Worm (Caenorhabditis elegans) whole organism, midembryonic: ENCODE data around the gene C06B3.7.

Experiments
- T22C8.4 ChIP-seq: fragments of 200-800 bp; sonication (Bioruptor generic); IDR thresholded peaks from 2 replicates; pipeline ENCODE4 v1.3.6; 2022; ENCODE audit warnings: missing genetic modification characterization, missing compliant biosample characterization
- cog-1 ChIP-seq: sonication (generic microtip); optimal IDR thresholded peaks from 2 replicates; lab custom pipeline; 2016; ENCODE audit warnings: missing genetic modification characterization, missing compliant biosample characterization
- flt-1 ChIP-seq: fragments of 200-800 bp; sonication (Bioruptor generic); IDR thresholded peaks from 2 replicates; pipeline ENCODE4 v1.3.6; 2022; ENCODE audit warnings: missing genetic modification characterization, missing compliant biosample characterization
- klf-2 ChIP-seq: fragments of 200-800 bp; sonication (Bioruptor generic); conservative IDR thresholded peaks from 2 replicates; pipeline ENCODE4 v1.3.6; 2022; ENCODE audit warnings: missing genetic modification reagents, missing genetic modification characterization, missing compliant biosample characterization
- med-1 ChIP-seq: sonication (generic microtip); optimal IDR thresholded peaks from 2 replicates; lab custom pipeline; 2017; ENCODE audit warnings: missing genetic modification characterization, mild to moderate bottlenecking, missing compliant biosample characterization, antibody characterized with exemption, missing genetic modification reagents; ENCODE audit not compliant: insufficient read depth
- ref-1 ChIP-seq: fragments of 200-800 bp; sonication (Bioruptor generic); conservative IDR thresholded peaks from 2 replicates; pipeline ENCODE4 v1.3.6; 2022; ENCODE audit warnings: missing genetic modification reagents, missing genetic modification characterization, missing compliant biosample characterization
- tab-1 ChIP-seq: fragments of 200-800 bp; sonication (Bioruptor generic); IDR thresholded peaks from 2 replicates; pipeline ENCODE4 v1.3.6; 2022; ENCODE audit warnings: missing genetic modification characterization, missing compliant biosample characterization
- ztf-23 ChIP-seq: fragments of 200-800 bp; sonication (Bioruptor generic); IDR thresholded peaks from 2 replicates; pipeline ENCODE4 v1.3.6; 2022; ENCODE audit warnings: missing genetic modification reagents, missing genetic modification characterization, missing compliant biosample characterization
- ztf-29 ChIP-seq: fragments of 200-800 bp; sonication (Bioruptor generic); IDR thresholded peaks from 2 replicates; pipeline ENCODE4 v1.3.6; 2022; ENCODE audit warnings: missing genetic modification reagents, missing genetic modification characterization, missing compliant biosample characterization

Gene C06B3.7

ce11 chrV:13946385-13947019 lies 37.0 kb downstream of the C06B3.7 start, which contains the start of the genes srx-10 and clec-226:
TSS of gene srx-10 (minus strand) at chrV:13946485.
TSS of gene clec-226 (plus strand) at chrV:13946969.
- no peak for TF ChIP-seq med-1
- TF ChIP-seq flt-1: no peak
- TF ChIP-seq tab-1 (GFP tag; lab: Robert Waterston, UW): no peak
- TF ChIP-seq klf-2: no peak
- no peak for TF ChIP-seq ztf-23
- no peak for TF ChIP-seq ztf-29 (GFP tag; lab: Robert Waterston, UW)
- TF ChIP-seq ref-1 (GFP tag; lab: Robert Waterston, UW): no peak
- TF ChIP-seq cog-1: no peak
- no peak for TF ChIP-seq T22C8.4

DNA sequence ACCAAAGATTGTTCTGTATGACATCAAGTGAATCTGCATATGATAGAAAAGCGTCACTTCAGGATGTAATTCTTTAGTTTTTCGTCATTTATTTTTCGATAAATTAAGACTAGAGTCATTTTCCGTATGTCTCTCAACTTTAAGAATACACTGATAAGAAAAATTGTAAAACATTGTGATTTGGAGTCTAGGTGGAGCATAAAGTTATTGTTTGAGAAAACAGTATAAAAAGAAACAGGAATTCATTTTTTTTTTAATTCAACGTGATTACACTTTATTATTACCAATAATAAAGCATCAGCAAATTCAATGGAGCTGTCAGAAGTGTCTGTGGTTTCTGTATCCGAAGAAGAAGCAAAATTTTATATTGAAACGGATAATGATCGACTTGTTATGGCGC lies 39.5 kb downstream of the C06B3.7 start, which contains the start of gene R10D12.6:
TSS of gene R10D12.6 (plus strand) at position 301 of the 400 bp plus-strand sequence.
- TF ChIP-seq ztf-29 (GFP tag; lab: Robert Waterston, UW): no peak
- TF ChIP-seq tab-1 (GFP tag; lab: Robert Waterston, UW): no peak
- TF ChIP-seq ztf-23: no peak
- TF ChIP-seq flt-1: no peak
- no peak for TF ChIP-seq med-1
- no peak for TF ChIP-seq ref-1 (GFP tag; lab: Robert Waterston, UW)
- TF ChIP-seq cog-1: no peak
- no peak for TF ChIP-seq T22C8.4
- no peak for TF ChIP-seq klf-2

DNA sequence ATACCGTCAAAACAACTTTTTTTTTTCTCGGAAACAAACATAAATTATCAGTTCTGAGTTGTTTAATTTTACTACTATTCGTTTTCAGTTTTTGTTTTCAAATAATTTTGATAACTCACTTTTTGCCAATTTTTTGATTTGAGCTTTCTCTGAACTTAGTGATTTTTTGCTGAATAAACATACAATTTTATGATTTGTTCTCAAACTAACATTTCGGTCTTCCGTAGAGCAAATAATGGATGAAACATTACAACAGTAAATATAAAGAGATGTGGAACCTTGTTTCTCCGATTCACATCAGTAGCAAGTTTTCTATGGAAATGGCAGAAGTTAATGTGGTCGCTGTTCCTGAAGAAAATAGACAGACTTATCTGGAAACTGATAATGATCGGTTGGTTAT lies 40.3 kb downstream of the C06B3.7 start, which contains the start of gene R10D12.7:
TSS of gene R10D12.7 (plus strand) at position 301 of the 400 bp plus-strand sequence.
- TF ChIP-seq flt-1: no peak
- TF ChIP-seq tab-1 (GFP tag; lab: Robert Waterston, UW): no peak
- no peak for TF ChIP-seq T22C8.4

ce11 chrV:13953191-13953590 lies 43.7 kb downstream of the C06B3.7 start, which contains the start of gene R10D12.8:
TSS of gene R10D12.8 (minus strand) at chrV:13953291.
- no peak for TF ChIP-seq tab-1 (GFP tag; lab: Robert Waterston, UW)
- no peak for TF ChIP-seq T22C8.4
- TF ChIP-seq med-1: no peak

DNA sequence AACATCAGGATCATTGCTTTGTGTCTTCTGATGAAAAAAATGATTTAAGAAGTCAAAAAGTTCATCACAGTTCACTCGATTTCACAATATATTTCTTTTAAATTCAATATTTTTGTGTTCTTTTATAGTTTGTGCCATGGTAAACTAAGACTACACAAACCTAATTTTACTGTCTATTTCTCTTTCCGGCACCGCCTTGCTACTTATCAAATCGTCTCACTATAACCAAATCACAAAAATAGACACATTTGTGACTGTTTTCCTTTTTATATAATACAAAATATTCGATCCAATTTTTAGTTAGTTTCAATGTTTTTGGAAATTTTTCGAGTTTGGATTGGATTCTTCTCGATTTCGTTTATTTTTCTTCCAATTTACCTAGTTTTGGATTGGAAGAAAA lies 44.6 kb downstream of the C06B3.7 start, which contains the start of gene swt-6:
TSS of gene swt-6 (plus strand) at position 301 of the 400 bp plus-strand sequence.
- no peak for TF ChIP-seq med-1
- TF ChIP-seq cog-1: no peak
- no peak for TF ChIP-seq flt-1
- TF ChIP-seq ref-1 (GFP tag; lab: Robert Waterston, UW): no peak
- no peak for TF ChIP-seq ztf-23
- no peak for TF ChIP-seq ztf-29 (GFP tag; lab: Robert Waterston, UW)
- TF ChIP-seq tab-1 (GFP tag; lab: Robert Waterston, UW): no peak
- TF ChIP-seq T22C8.4: no peak
- TF ChIP-seq klf-2: no peak

DNA sequence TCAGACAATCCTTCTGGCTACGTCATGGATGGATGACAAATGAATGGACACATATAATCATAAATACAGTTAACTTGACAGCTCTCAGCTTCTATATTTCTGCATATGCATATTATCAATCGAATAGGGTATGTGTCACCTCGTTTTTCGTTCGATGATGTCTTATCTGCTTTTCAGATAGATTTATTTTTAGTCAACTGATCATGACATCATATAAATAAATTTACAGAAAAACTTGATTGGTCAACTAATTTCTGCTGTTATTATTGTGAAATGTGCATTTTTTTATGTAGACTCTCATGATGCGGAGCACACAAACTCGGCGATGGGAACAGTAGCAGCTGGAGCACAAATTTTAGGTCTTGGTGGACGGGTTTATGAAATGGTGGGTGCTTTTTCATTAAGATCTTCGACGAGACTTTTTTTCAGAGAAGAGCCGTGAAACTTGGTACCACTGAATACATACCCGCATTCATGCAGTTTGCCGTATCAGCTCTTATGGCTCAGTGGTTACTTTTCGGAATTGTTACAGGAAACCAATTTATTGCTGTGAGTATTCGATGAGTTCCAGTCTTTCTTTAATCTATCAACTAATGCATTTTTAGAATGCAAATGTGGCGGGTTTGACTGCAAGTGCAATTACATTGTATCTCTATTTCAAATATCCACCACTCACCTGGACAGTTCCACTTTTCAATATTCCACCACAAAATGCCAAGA lies 46.0 kb downstream of the C06B3.7 start:
- no peak for TF ChIP-seq ztf-29 (GFP tag; lab: Robert Waterston, UW)
- no peak for TF ChIP-seq med-1
- no peak for TF ChIP-seq tab-1 (GFP tag; lab: Robert Waterston, UW)
- TF ChIP-seq flt-1: no peak
- TF ChIP-seq ref-1 (GFP tag; lab: Robert Waterston, UW): no peak
- no peak for TF ChIP-seq klf-2
- no peak for TF ChIP-seq cog-1
- TF ChIP-seq ztf-23: no peak
- no peak for TF ChIP-seq T22C8.4

- TF ChIP-seq ref-1 (GFP tag; lab: Robert Waterston, UW) (no peak), ztf-23 (no peak), cog-1 (no peak), T22C8.4 (no peak), tab-1 (GFP tag; lab: Robert Waterston, UW) (no peak)
Observed at ce11 chrV:13957691-13958090, 48.2 kb downstream of the C06B3.7 start.

- TF ChIP-seq ztf-23: no peak
- no peak for TF ChIP-seq cog-1
Observed at ce11 chrV:13958247-13958646, 48.8 kb downstream of the C06B3.7 start, which contains the start of gene R10D12.10. TSS of gene R10D12.10 (minus strand) at chrV:13958347.

DNA sequence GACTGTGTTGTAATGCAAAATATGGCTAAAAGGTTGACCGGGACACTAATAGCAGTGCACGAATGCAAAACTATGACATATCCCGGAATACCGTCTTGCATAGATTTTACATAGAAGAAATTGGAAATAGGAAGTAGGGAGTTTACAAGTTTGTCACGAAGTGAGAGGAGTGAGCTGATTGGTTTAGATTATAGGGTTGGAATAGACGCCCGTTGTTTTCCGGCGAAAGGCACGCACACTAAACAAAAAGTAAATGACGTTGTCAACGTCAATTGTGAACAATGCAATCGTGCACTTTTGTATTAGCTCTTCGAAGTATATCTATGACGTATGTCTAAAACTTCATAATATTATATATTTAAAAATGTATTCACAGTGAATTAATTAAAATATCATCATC lies 51.4 kb downstream of the C06B3.7 start, which contains the start of gene srh-24:
TSS of gene srh-24 (minus strand) at position 101 of the 400 bp plus-strand sequence.
- TF ChIP-seq tab-1 (GFP tag; lab: Robert Waterston, UW): no peak
- TF ChIP-seq klf-2: no peak
- TF ChIP-seq cog-1: no peak
- no peak for TF ChIP-seq ref-1 (GFP tag; lab: Robert Waterston, UW)
